Fruit fly (Drosophila melanogaster): ENCODE results near the gene CG44574.

CG44574 gene

DNA sequence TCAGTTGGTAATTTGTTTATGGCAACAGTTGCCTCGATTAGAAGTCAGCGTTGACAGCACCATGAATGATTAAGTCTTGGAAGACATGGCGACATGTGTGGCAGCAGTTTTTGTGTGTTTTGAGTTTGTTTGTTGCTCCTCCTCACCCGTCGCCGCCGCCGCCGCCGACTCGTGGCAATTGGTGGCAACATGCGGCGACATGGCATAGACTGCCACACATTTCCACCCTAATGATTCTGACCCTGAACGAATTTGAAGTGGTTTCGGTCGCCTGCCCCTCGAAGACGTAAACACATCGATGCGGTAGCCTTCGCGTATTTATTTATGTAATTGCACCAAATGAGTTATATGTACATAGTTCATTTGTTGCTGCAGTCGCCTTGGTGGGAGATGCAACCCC lies 19.4 kb downstream of the CG44574 start (continued):
- TF ChIP-seq dm (GFP tag; optimal IDR thresholded peaks at IDR 0.05) (no peak), knrl (GFP tag; IDR thresholded peaks at IDR 0.05; ENCODE audit: partially characterized antibody) (no peak), org-1 (GFP tag; optimal IDR thresholded peaks at IDR 0.05) (peak; percentile 1), CG7745 (tag; optimal IDR thresholded peaks at IDR 0.05) (no peak), CG33557 (GFP tag; optimal IDR thresholded peaks at IDR 0.05) (no peak), lab (GFP tag; optimal IDR thresholded peaks at IDR 0.05) (no peak), slou (GFP tag; optimal IDR thresholded peaks at IDR 0.05) (no peak), CG1233 (GFP tag; optimal IDR thresholded peaks at IDR 0.05) (no peak), CG33213 (GFP tag; optimal IDR thresholded peaks at IDR 0.05) (no peak), vfl (GFP tag; optimal IDR thresholded peaks at IDR 0.05) (no peak), Neu2 (GFP tag; optimal IDR thresholded peaks at IDR 0.05; ENCODE audit: borderline replicate concordance) (peak; percentile 25), luna (GFP tag; optimal IDR thresholded peaks at IDR 0.05) (no peak), gcm2 (GFP tag; optimal IDR thresholded peaks at IDR 0.05) (no peak), CG17829 (tag; optimal IDR thresholded peaks at IDR 0.05) (no peak), eyg (GFP tag; optimal IDR thresholded peaks at IDR 0.05) (no peak), CG7987 (GFP tag; optimal IDR thresholded peaks at IDR 0.05) (no peak), Hr39 (optimal IDR thresholded peaks at IDR 0.05) (no peak), CG10543 (GFP tag; optimal IDR thresholded peaks at IDR 0.05) (no peak), E2f2 (GFP tag; IDR thresholded peaks at IDR 0.05) (no peak), unc-4 (GFP tag; IDR thresholded peaks at IDR 0.05; ENCODE audit: partially characterized antibody) (no peak), Ada2b (GFP tag; IDR thresholded peaks at IDR 0.05) (no peak), salm (tag; optimal IDR thresholded peaks at IDR 0.05) (no peak), Blimp-1 (GFP tag; optimal IDR thresholded peaks at IDR 0.05) (no peak), Asciz (GFP tag; optimal IDR thresholded peaks at IDR 0.05) (no peak), CG8359 (GFP tag; optimal IDR thresholded peaks at IDR 0.05; ENCODE audit: borderline replicate concordance) (no peak)

DNA sequence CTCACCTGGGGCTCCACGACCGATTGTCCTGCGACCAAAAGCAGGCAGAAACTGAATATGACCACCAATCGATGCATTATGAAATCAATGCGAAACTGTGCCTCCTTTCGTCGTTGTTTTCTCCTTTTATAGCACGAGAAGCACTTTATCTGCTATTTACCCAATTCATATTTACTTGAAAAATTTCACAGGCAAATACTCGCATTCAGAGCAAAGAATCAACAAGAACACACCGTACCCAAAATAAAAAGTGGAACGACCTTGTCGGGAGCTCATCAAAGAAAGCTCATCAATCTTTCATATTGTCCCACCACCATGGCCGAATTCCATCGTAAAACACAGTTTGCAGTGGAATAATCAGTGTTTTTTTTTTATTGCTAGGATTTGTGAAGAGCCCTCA lies 21.0 kb downstream of the CG44574 start, which contains the start of gene CG9021:
Gene CG9021, minus strand, starts transcription at position 105 of the 400 bp plus-strand sequence.
- TF ChIP-seq CG15696 (tag; optimal IDR thresholded peaks at IDR 0.05) (peak; percentile 10), dysf (GFP tag; IDR thresholded peaks at IDR 0.05) (peak; percentile 10; the same call in 1 of the 3 replicates), sens (GFP tag) (peak; percentile 58), tna (GFP tag; IDR thresholded peaks at IDR 0.05; ENCODE audit: partially characterized antibody) (no peak), seq (GFP tag; IDR thresholded peaks at IDR 0.05) (no peak), Ets97D (GFP tag; optimal IDR thresholded peaks at IDR 0.05) (no peak), wdn (GFP tag; IDR thresholded peaks at IDR 0.05) (no peak), chm (GFP tag; IDR thresholded peaks at IDR 0.05) (peak; percentile 38; the same call in 1 of the 2 replicates), row (GFP tag; IDR thresholded peaks at IDR 0.05) (no peak), fd64A (GFP tag; optimal IDR thresholded peaks at IDR 0.05) (no peak), Xrp1 (GFP tag; IDR thresholded peaks at IDR 0.05) (peak; percentile 22; the same call in 1 of the 2 replicates), CG18764 (GFP tag; optimal IDR thresholded peaks at IDR 0.05) (no peak), CG13287 (GFP tag; IDR thresholded peaks at IDR 0.05; ENCODE audit: partially characterized antibody) (no peak)
